Fruit fly (Drosophila melanogaster): ENCODE measurements around the gene Polr3C.

The Polr3C gene

dm6 chr3R:12439401-12440143 lies 20.6 kb upstream of the Polr3C start, which contains the start of gene Desat1 (continued):
- TF ChIP-seq BEAF-32 (GFP tag; optimal IDR thresholded peaks at IDR 0.05): peak; percentile 88
- no peak for TF ChIP-seq wdn (GFP tag; IDR thresholded peaks at IDR 0.05)
- TF ChIP-seq pzg (GFP tag; optimal IDR thresholded peaks at IDR 0.05): peak; percentile 63
- TF ChIP-seq CG1792 (GFP tag; optimal IDR thresholded peaks at IDR 0.05): no peak
- TF ChIP-seq klu (GFP tag; IDR thresholded peaks at IDR 0.05): no peak
- no peak for TF ChIP-seq Six4 (GFP tag; optimal IDR thresholded peaks at IDR 0.05)
- TF ChIP-seq crp (GFP tag; optimal IDR thresholded peaks at IDR 0.05): no peak
- peak; percentile 19 for TF ChIP-seq CG3995 (GFP tag; optimal IDR thresholded peaks at IDR 0.05)
- peak; percentile 88 for TF ChIP-seq CG7963 (GFP tag; IDR thresholded peaks at IDR 0.05; ENCODE audit: partially characterized antibody)
- no peak for TF ChIP-seq CG11398 (GFP tag; optimal IDR thresholded peaks at IDR 0.05)
- no peak for TF ChIP-seq CG7556 (GFP tag; optimal IDR thresholded peaks at IDR 0.05)
- TF ChIP-seq CG10462 (GFP tag; optimal IDR thresholded peaks at IDR 0.05): no peak
- TF ChIP-seq CrebB (tag; optimal IDR thresholded peaks at IDR 0.05): no peak
- TF ChIP-seq unpg (GFP tag; optimal IDR thresholded peaks at IDR 0.05): no peak
- TF ChIP-seq CG11696 (GFP tag; IDR thresholded peaks at IDR 0.05): no peak
- no peak for TF ChIP-seq CG2199 (GFP tag; IDR thresholded peaks at IDR 0.05)
- TF ChIP-seq Ets97D (GFP tag; optimal IDR thresholded peaks at IDR 0.05): peak; percentile 51
- TF ChIP-seq CG10366 (GFP tag; IDR thresholded peaks at IDR 0.05): no peak
- TF ChIP-seq CG8290 (GFP tag; optimal IDR thresholded peaks at IDR 0.05): peak; percentile 26
- TF ChIP-seq CG8290 (tag; optimal IDR thresholded peaks at IDR 0.05): peak in 1 of 2 experiments; percentile 18
- no peak for TF ChIP-seq B-H1 (GFP tag; IDR thresholded peaks at IDR 0.05)
- TF ChIP-seq slp2 (GFP tag; optimal IDR thresholded peaks at IDR 0.05): no peak
- peak; percentile 89 for TF ChIP-seq HLH4C (GFP tag; IDR thresholded peaks at IDR 0.05; ENCODE audit: partially characterized antibody)
- no peak for TF ChIP-seq Hr51 (GFP tag; optimal IDR thresholded peaks at IDR 0.05)
- TF ChIP-seq Sry-δ (GFP tag; optimal IDR thresholded peaks at IDR 0.05): peak; percentile 93
- no peak for TF ChIP-seq mam (GFP tag; optimal IDR thresholded peaks at IDR 0.05)
- peak; percentile 72 for TF ChIP-seq CG2129 (GFP tag; IDR thresholded peaks at IDR 0.05; ENCODE audit: partially characterized antibody)
- no peak for TF ChIP-seq tin (GFP tag; optimal IDR thresholded peaks at IDR 0.05)
- no peak for TF ChIP-seq her (GFP tag; optimal IDR thresholded peaks at IDR 0.05)
- peak; percentile 29 for TF ChIP-seq CG13624 (GFP tag; optimal IDR thresholded peaks at IDR 0.05)
- no peak for TF ChIP-seq da (GFP tag; optimal IDR thresholded peaks at IDR 0.05)

dm6 chr3R:12441008-12441606 lies 19.1 kb upstream of the Polr3C start:
- no peak for TF ChIP-seq fd96Cb (tag; optimal IDR thresholded peaks at IDR 0.05)
- TF ChIP-seq onecut (GFP tag; IDR thresholded peaks at IDR 0.05): peak; percentile 25; the same call in 1 of the 2 replicates
- no peak for TF ChIP-seq ash1 (GFP tag; optimal IDR thresholded peaks at IDR 0.05)
- no peak for TF ChIP-seq CG17361 (GFP tag; IDR thresholded peaks at IDR 0.05)
- TF ChIP-seq Myb (GFP tag; optimal IDR thresholded peaks at IDR 0.05): no peak
- TF ChIP-seq sob (GFP tag; IDR thresholded peaks at IDR 0.05): no peak
- TF ChIP-seq ERR (GFP tag; optimal IDR thresholded peaks at IDR 0.05): no peak
- peak; percentile 74 for TF ChIP-seq CG12769 (tag; optimal IDR thresholded peaks at IDR 0.05)
- TF ChIP-seq Med (GFP tag): peak; percentile 36
- TF ChIP-seq Sox100B (GFP tag; optimal IDR thresholded peaks at IDR 0.05): no peak
- TF ChIP-seq pan (optimal IDR thresholded peaks at IDR 0.05): no peak
- peak in 1 of 2 experiments; percentile 15 for TF ChIP-seq pan (GFP tag; optimal IDR thresholded peaks at IDR 0.05 in 1 of 2, IDR thresholded peaks at IDR 0.05 in 1 of 2)
- peak; percentile 37 for TF ChIP-seq CG10543 (GFP tag; optimal IDR thresholded peaks at IDR 0.05)
- no peak for TF ChIP-seq CG12659 (GFP tag; optimal IDR thresholded peaks at IDR 0.05)
- no peak for TF ChIP-seq CG8290 (GFP tag; optimal IDR thresholded peaks at IDR 0.05)
- peak in 1 of 2 experiments; percentile 41 for TF ChIP-seq CG8290 (tag; optimal IDR thresholded peaks at IDR 0.05)
- TF ChIP-seq chm (GFP tag; IDR thresholded peaks at IDR 0.05): no peak
- no peak for TF ChIP-seq CG11247 (GFP tag; IDR thresholded peaks at IDR 0.05)
- 0 out of 4 replicates have a peak, but pooled peaks have one; percentile 76 for TF ChIP-seq chinmo (GFP tag; IDR thresholded peaks at IDR 0.05; ENCODE audit: partially characterized antibody)
- peak; percentile 46 for TF ChIP-seq Deaf1 (tag; optimal IDR thresholded peaks at IDR 0.05)
- TF ChIP-seq CG17568 (GFP tag; optimal IDR thresholded peaks at IDR 0.05): no peak
